Fruit fly (Drosophila melanogaster) whole organism, embryonic: ENCODE data around the gene CG14105.

Source experiments
- CG12769 ChIP-seq: fragments of 200-800 bp; sonication (Bioruptor generic); optimal IDR thresholded peaks from 2 replicates; lab custom pipeline; 2019; ENCODE audit warnings: missing biosample characterization, mild to moderate bottlenecking, missing genetic modification characterization, moderate library complexity
- CG14441 ChIP-seq: fragments of 200-800 bp; sonication (Bioruptor generic); IDR thresholded peaks from 2 replicates; pipeline ENCODE4 v1.3.6; 2022; ENCODE audit warnings: missing biosample characterization, missing genetic modification characterization
- CG15514 ChIP-seq: fragments of 200-800 bp; sonication (Bioruptor generic); optimal IDR thresholded peaks from 3 replicates; lab custom pipeline; 2017; ENCODE audit warnings: missing biosample characterization, missing genetic modification characterization, mild to moderate bottlenecking, moderate library complexity, missing genetic modification reagents
- CG18476 ChIP-seq: fragments of 200-800 bp; sonication (Bioruptor generic); optimal IDR thresholded peaks from 2 replicates; lab custom pipeline; 2016; ENCODE audit warnings: missing biosample characterization, mild to moderate bottlenecking, missing genetic modification characterization
- CG18764 ChIP-seq: fragments of 200-800 bp; sonication (Bioruptor generic); optimal IDR thresholded peaks from 3 replicates; lab custom pipeline; 2016; ENCODE audit warnings: missing biosample characterization, missing genetic modification characterization
- CG2116 ChIP-seq: fragments of 200-800 bp; sonication (Bioruptor generic); optimal IDR thresholded peaks from 3 replicates; lab custom pipeline; 2018; ENCODE audit warnings: missing biosample characterization, mild to moderate bottlenecking, missing genetic modification characterization
- CG2199 ChIP-seq: fragments of 200-800 bp; sonication (Bioruptor generic); IDR thresholded peaks from 3 replicates; pipeline ENCODE4 v1.3.6; 2022; ENCODE audit warnings: missing biosample characterization, missing genetic modification characterization
- CG2678 ChIP-seq: fragments of 200-800 bp; sonication (Bioruptor generic); optimal IDR thresholded peaks from 3 replicates; lab custom pipeline; 2019; ENCODE audit warnings: missing biosample characterization, mild to moderate bottlenecking, missing genetic modification characterization, moderate library complexity
- CG30403 ChIP-seq: fragments of 200-800 bp; sonication (Bioruptor generic); optimal IDR thresholded peaks from 3 replicates; lab custom pipeline; 2016; ENCODE audit warnings: missing biosample characterization, missing genetic modification characterization
- CG34224 ChIP-seq: fragments of 200-800 bp; sonication (Bioruptor generic); IDR thresholded peaks from 3 replicates; pipeline ENCODE4 v1.3.6; 2022; ENCODE audit warnings: missing biosample characterization, missing genetic modification characterization; ENCODE audit not compliant: partially characterized antibody
- CG34422 ChIP-seq: fragments of 200-800 bp; sonication (Bioruptor generic); IDR thresholded peaks from 3 replicates; pipeline ENCODE4 v1.3.6; 2022; ENCODE audit warnings: missing biosample characterization, missing genetic modification characterization
- CG3726 ChIP-seq: fragments of 200-800 bp; sonication (Bioruptor generic); IDR thresholded peaks from 3 replicates; pipeline ENCODE4, ENCODE4 v1.3.6; 2022; ENCODE audit warnings: missing biosample characterization, missing genetic modification characterization
- CG3995 ChIP-seq: fragments of 200-800 bp; sonication (Bioruptor generic); optimal IDR thresholded peaks from 3 replicates; lab custom pipeline; 2016; ENCODE audit warnings: missing biosample characterization, missing genetic modification characterization
- CG5953 ChIP-seq: fragments of 200-800 bp; sonication (Bioruptor generic); IDR thresholded peaks from 2 replicates; pipeline ENCODE4 v1.3.6; 2022; ENCODE audit warnings: missing biosample characterization, missing genetic modification characterization
- CG6254 ChIP-seq: fragments of 200-800 bp; sonication (Bioruptor generic); optimal IDR thresholded peaks from 3 replicates; lab custom pipeline; 2017; ENCODE audit warnings: mild to moderate bottlenecking, missing biosample characterization, missing genetic modification reagents, missing genetic modification characterization
- CG7963 ChIP-seq: fragments of 200-800 bp; sonication (Bioruptor generic); IDR thresholded peaks from 3 replicates; pipeline ENCODE4 v1.3.6; 2022; ENCODE audit warnings: missing biosample characterization, missing genetic modification characterization; ENCODE audit not compliant: partially characterized antibody
- Dbx ChIP-seq: fragments of 200-800 bp; sonication (Bioruptor generic); IDR thresholded peaks from 3 replicates; pipeline ENCODE4 v1.3.6; 2022; ENCODE audit warnings: missing biosample characterization, missing genetic modification characterization
- Dll ChIP-seq: fragments of 200-800 bp; sonication (Bioruptor generic); IDR thresholded peaks from 4 replicates; pipeline ENCODE4 v1.3.6; 2022; ENCODE audit warnings: missing biosample characterization, missing genetic modification characterization; ENCODE audit not compliant: partially characterized antibody
- HLH4C ChIP-seq: fragments of 200-800 bp; sonication (Bioruptor generic); IDR thresholded peaks from 3 replicates; pipeline ENCODE4 v1.3.6; 2022; ENCODE audit warnings: missing biosample characterization, missing genetic modification characterization; ENCODE audit not compliant: partially characterized antibody
- MBD-R2 ChIP-seq: fragments of 200-800 bp; sonication (Bioruptor generic); IDR thresholded peaks from 2 replicates; pipeline ENCODE4 v1.3.6; 2022; ENCODE audit warnings: missing biosample characterization, missing genetic modification characterization
- MESR4 ChIP-seq: fragments of 200-800 bp; sonication (Bioruptor generic); optimal IDR thresholded peaks from 2 replicates; lab custom pipeline; 2018; ENCODE audit warnings: missing biosample characterization, mild to moderate bottlenecking, missing genetic modification characterization, moderate library complexity
- Med ChIP-seq: fragments of 200-800 bp; sonication (Bioruptor generic); peaks from one replicate; lab custom pipeline; 2016; ENCODE audit warnings: missing biosample characterization, missing genetic modification characterization, mild to moderate bottlenecking, inconsistent platforms, moderate library complexity
- Mes4 ChIP-seq: fragments of 200-800 bp; sonication (Bioruptor generic); optimal IDR thresholded peaks from 2 replicates; lab custom pipeline; 2016; ENCODE audit warnings: missing biosample characterization, missing genetic modification characterization
- Nf-YC ChIP-seq: fragments of 200-800 bp; optimal IDR thresholded peaks from 3 replicates; lab custom pipeline; 2019; ENCODE audit warnings: missing biosample characterization, mild to moderate bottlenecking, missing genetic modification characterization, moderate library complexity
- Oli ChIP-seq: fragments of 200-800 bp; sonication (Bioruptor generic); optimal IDR thresholded peaks from 2 replicates; lab custom pipeline; 2018; ENCODE audit warnings: missing biosample characterization, mild to moderate bottlenecking, missing genetic modification characterization, moderate library complexity
- Side ChIP-seq: fragments of 200-800 bp; sonication (Bioruptor generic); optimal IDR thresholded peaks from 2 replicates; lab custom pipeline; 2016; ENCODE audit warnings: missing biosample characterization, missing genetic modification characterization
- Sin3A ChIP-seq: fragments of >200 bp; optimal IDR thresholded peaks from 2 replicates; lab custom pipeline; 2018
- Sry-δ ChIP-seq: fragments of 200-800 bp; sonication (Bioruptor generic); optimal IDR thresholded peaks from 2 replicates; lab custom pipeline; 2016; ENCODE audit warnings: missing biosample characterization, missing genetic modification characterization
- YL-1 ChIP-seq: fragments of 200-800 bp; sonication (Bioruptor generic); optimal IDR thresholded peaks from 3 replicates; lab custom pipeline; 2017; ENCODE audit warnings: missing biosample characterization, mild to moderate bottlenecking, missing genetic modification characterization
- amos ChIP-seq: fragments of 200-800 bp; sonication (Bioruptor generic); IDR thresholded peaks from 2 replicates; pipeline ENCODE4 v1.3.6; 2022; ENCODE audit warnings: missing biosample characterization, missing genetic modification characterization; ENCODE audit not compliant: partially characterized antibody
- ato ChIP-seq: fragments of 200-800 bp; sonication (Bioruptor generic); IDR thresholded peaks from 2 replicates; pipeline ENCODE4 v1.3.6; 2022; ENCODE audit warnings: missing biosample characterization, missing genetic modification characterization; ENCODE audit not compliant: partially characterized antibody
- chm ChIP-seq: fragments of 200-800 bp; sonication (Bioruptor generic); IDR thresholded peaks from 2 replicates; pipeline ENCODE4 v1.3.6; 2022; ENCODE audit warnings: missing biosample characterization, missing genetic modification characterization
- danr ChIP-seq: fragments of 200-800 bp; sonication (Bioruptor generic); IDR thresholded peaks from 2 replicates; pipeline ENCODE4 v1.3.6; 2022; ENCODE audit warnings: missing biosample characterization, missing genetic modification characterization
- ewg ChIP-seq: fragments of 200-800 bp; sonication (Bioruptor generic); optimal IDR thresholded peaks from 3 replicates; lab custom pipeline; 2017; ENCODE audit warnings: mild to moderate bottlenecking, missing biosample characterization, missing genetic modification reagents, missing genetic modification characterization
- h ChIP-seq: fragments of >200 bp; optimal IDR thresholded peaks from 2 replicates; lab custom pipeline; 2017
- ham ChIP-seq: fragments of 200-800 bp; sonication (Bioruptor generic); IDR thresholded peaks from 2 replicates; pipeline ENCODE4 v1.3.6; 2022; ENCODE audit warnings: missing biosample characterization, missing genetic modification characterization
- hbn ChIP-seq: fragments of 200-800 bp; sonication (Bioruptor generic); IDR thresholded peaks from 2 replicates; pipeline ENCODE4 v1.3.6; 2022; ENCODE audit warnings: missing biosample characterization, missing genetic modification characterization; ENCODE audit not compliant: partially characterized antibody
- hkb ChIP-seq, 2 experiments: fragments of 200-800 bp in 1 of 2; fragments of >200 bp in 1 of 2; sonication (Bioruptor generic) in 1 of 2; IDR thresholded peaks in 1 of 2; optimal IDR thresholded peaks in 1 of 2; 2 replicates each; pipeline versions ENCODE4 v1.3.6 to Lab custom; 2017 to 2022; ENCODE audit warnings: missing biosample characterization in 1 of 2, missing genetic modification characterization in 1 of 2
- insv ChIP-seq, 2 experiments: fragments of 200-800 bp; sonication (Bioruptor generic); optimal IDR thresholded peaks; 3 replicates each; lab custom pipeline; 2016 to 2018; ENCODE audit warnings: missing biosample characterization in 2 of 2, missing genetic modification characterization in 2 of 2
- ken ChIP-seq: fragments of 200-800 bp; sonication (Bioruptor generic); IDR thresholded peaks from 3 replicates; pipeline ENCODE4 v1.3.6; 2022; ENCODE audit warnings: missing biosample characterization, missing genetic modification characterization
- knrl ChIP-seq: fragments of 200-800 bp; sonication (Bioruptor generic); IDR thresholded peaks from 3 replicates; pipeline ENCODE4 v1.3.6; 2022; ENCODE audit warnings: missing biosample characterization, missing genetic modification characterization; ENCODE audit not compliant: partially characterized antibody
- mld ChIP-seq: fragments of 200-800 bp; sonication (Bioruptor generic); IDR thresholded peaks from 3 replicates; pipeline ENCODE4 v1.3.6; 2022; ENCODE audit warnings: missing biosample characterization, missing genetic modification characterization; ENCODE audit not compliant: partially characterized antibody
- otp ChIP-seq: fragments of 200-800 bp; sonication (Bioruptor generic); IDR thresholded peaks from 3 replicates; pipeline ENCODE4, ENCODE4 v1.3.6; 2022; ENCODE audit warnings: missing biosample characterization, missing genetic modification characterization
- scrt ChIP-seq: fragments of 200-800 bp; sonication (Bioruptor generic); optimal IDR thresholded peaks from 2 replicates; lab custom pipeline; 2018; ENCODE audit warnings: missing biosample characterization, mild to moderate bottlenecking, missing genetic modification characterization, moderate library complexity
- slbo ChIP-seq: fragments of 200-800 bp; sonication (Bioruptor generic); IDR thresholded peaks from 2 replicates; pipeline ENCODE4 v1.3.6; 2022; ENCODE audit warnings: missing biosample characterization, missing genetic modification characterization
- sna ChIP-seq: fragments of 200-800 bp; sonication (Bioruptor generic); IDR thresholded peaks from 2 replicates; pipeline ENCODE4 v1.3.6; 2022; ENCODE audit warnings: missing biosample characterization, missing genetic modification characterization; ENCODE audit not compliant: partially characterized antibody
- z ChIP-seq: fragments of 200-800 bp; sonication (Bioruptor generic); IDR thresholded peaks from 3 replicates; pipeline ENCODE4 v1.3.6; 2022; ENCODE audit warnings: missing biosample characterization, missing genetic modification characterization
- zen ChIP-seq: fragments of 200-800 bp; sonication (Bioruptor generic); optimal IDR thresholded peaks from 3 replicates; lab custom pipeline; 2018; ENCODE audit warnings: missing biosample characterization, mild to moderate bottlenecking, missing genetic modification characterization, moderate library complexity
- zfh1 ChIP-seq: fragments of 200-800 bp; sonication (Bioruptor generic); IDR thresholded peaks from 3 replicates; pipeline ENCODE4 v1.3.6; 2022; ENCODE audit warnings: missing biosample characterization, missing genetic modification characterization

CG14105 gene

dm6 chr3L:13412886-13413224 lies 13.6 kb downstream of the CG14105 start:
- peak; percentile 15 for TF ChIP-seq scrt
- TF ChIP-seq mld (GFP tag; lab: Robert Waterston, UW): 0 out of 3 replicates have a peak, but pooled peaks have one; percentile 4
- TF ChIP-seq Med: peak; percentile 52
- TF ChIP-seq z: no peak
- TF ChIP-seq Mes4 (GFP tag; lab: Kevin White, UChicago): no peak
- peak; percentile 15 for TF ChIP-seq CG12769 (tag; lab: Kevin White, UChicago)
- no peak for TF ChIP-seq zen (tag; lab: Kevin White, UChicago)
- no peak for TF ChIP-seq ham
- TF ChIP-seq ken: 0 out of 3 replicates have a peak, but pooled peaks have one; percentile 20
- peak; percentile 50; the same call in 1 of the 2 replicates for TF ChIP-seq ato (GFP tag; lab: Robert Waterston, UW)
- TF ChIP-seq Dll (GFP tag; lab: Robert Waterston, UW): no peak
- TF ChIP-seq hkb (optimal IDR thresholded peaks at IDR 0.05; lab: Kevin White, UChicago): no peak
- TF ChIP-seq hkb (GFP tag; IDR thresholded peaks at IDR 0.05; lab: Robert Waterston, UW): 0 out of 2 replicates have a peak, but pooled peaks have one; percentile 9
- peak; percentile 20 for TF ChIP-seq Sry-δ (GFP tag; lab: Kevin White, UChicago)
- TF ChIP-seq CG18476: no peak
- TF ChIP-seq CG30403: no peak
- no peak for TF ChIP-seq CG5953
- no peak for TF ChIP-seq h (lab: Kevin White, UChicago)
- TF ChIP-seq MBD-R2: peak; percentile 25; the same call in 1 of the 2 replicates
- 0 out of 3 replicates have a peak, but pooled peaks have one; percentile 3 for TF ChIP-seq HLH4C (GFP tag; lab: Robert Waterston, UW)
- no peak for TF ChIP-seq insv (GFP tag; optimal IDR thresholded peaks at IDR 0.05; lab: Kevin White, UChicago)
- 0 out of 3 replicates have a peak, but pooled peaks have one; percentile 5 for TF ChIP-seq zfh1 (GFP tag; lab: Robert Waterston, UW)
- peak; percentile 61 for TF ChIP-seq MESR4 (GFP tag; lab: Kevin White, UChicago)
- no peak for TF ChIP-seq CG2199 (GFP tag; lab: Robert Waterston, UW)
- TF ChIP-seq CG14441 (GFP tag; lab: Robert Waterston, UW): no peak
- 0 out of 2 replicates have a peak, but pooled peaks have one; percentile 0 for TF ChIP-seq hbn (GFP tag; lab: Robert Waterston, UW)
- 0 out of 3 replicates have a peak, but pooled peaks have one; percentile 25 for TF ChIP-seq otp (GFP tag; lab: Robert Waterston, UW)
- no peak for TF ChIP-seq Dbx (GFP tag; lab: Robert Waterston, UW)
- TF ChIP-seq CG34422 (GFP tag; lab: Robert Waterston, UW): peak; percentile 22; the same call in 1 of the 3 replicates
- TF ChIP-seq chm (GFP tag; lab: Robert Waterston, UW): peak; percentile 22; the same call in 1 of the 2 replicates

- 0 out of 3 replicates have a peak, but pooled peaks have one; percentile 44 for TF ChIP-seq CG7963 (GFP tag; lab: Robert Waterston, UW)
- no peak for TF ChIP-seq danr (GFP tag; lab: Robert Waterston, UW)
- peak; percentile 17 for TF ChIP-seq CG3995
- peak; percentile 3 for TF ChIP-seq Sin3A (lab: Kevin White, UChicago)
- TF ChIP-seq CG2678: peak; percentile 41
- TF ChIP-seq CG3726 (GFP tag; lab: Robert Waterston, UW): no peak
- TF ChIP-seq CG6254 (GFP tag; lab: Kevin White, UChicago): no peak
- peak; percentile 1 for TF ChIP-seq YL-1
- TF ChIP-seq Nf-YC (tag; lab: Kevin White, UChicago): peak; percentile 35
- TF ChIP-seq CG18764 (GFP tag; lab: Kevin White, UChicago): no peak
- TF ChIP-seq Oli (tag; lab: Kevin White, UChicago): no peak
- TF ChIP-seq knrl: peak; percentile 79
- TF ChIP-seq CG34224: peak; percentile 58; the same call in 2 of the 3 replicates
- TF ChIP-seq ewg: no peak
- peak; percentile 40 for TF ChIP-seq CG15514 (GFP tag; lab: Kevin White, UChicago)
- 0 out of 2 replicates have a peak, but pooled peaks have one; percentile 51 for TF ChIP-seq sna (GFP tag; lab: Robert Waterston, UW)
- peak; percentile 68 for TF ChIP-seq amos (GFP tag; lab: Robert Waterston, UW)
- TF ChIP-seq slbo: no peak
- no peak for TF ChIP-seq Side (GFP tag; lab: Kevin White, UChicago)
- peak; percentile 70 for TF ChIP-seq CG2116 (GFP tag; lab: Kevin White, UChicago)
Measured at dm6 chr3L:13412200-13412885, 14.1 kb downstream of the CG14105 start, which contains the start of the genes CG10222 and flr. Gene CG10222 (minus strand): TSS chr3L:13412453. Gene flr (plus strand): TSS chr3L:13412843.
